Worm (Caenorhabditis elegans) whole organism, midembryonic: ENCODE data around the gene far-3.

ENCODE experiments used
- klf-2 ChIP-seq: fragments of 200-800 bp; sonication (Bioruptor generic); conservative IDR thresholded peaks from 2 replicates; pipeline ENCODE4 v1.3.6; 2022; ENCODE audit warnings: missing genetic modification reagents, missing genetic modification characterization, missing compliant biosample characterization
- med-1 ChIP-seq: sonication (generic microtip); optimal IDR thresholded peaks from 2 replicates; lab custom pipeline; 2017; ENCODE audit warnings: missing genetic modification characterization, mild to moderate bottlenecking, missing compliant biosample characterization, antibody characterized with exemption, missing genetic modification reagents; ENCODE audit not compliant: insufficient read depth

- no peak for TF ChIP-seq med-1 (GFP tag; lab: Kevin White, UChicago)
- no peak for TF ChIP-seq klf-2
Measured at ce11 chrV:12999559-12999958, 2.2 kb upstream of the far-3 start, which contains the start of gene far-4.
